Fruit fly (Drosophila melanogaster) whole organism: ENCODE results near the gene CG43689.

ENCODE experiments used
- Dll ChIP-seq: fragments of >200 bp; optimal IDR thresholded peaks from 2 replicates; lab custom pipeline; 2017
- EcR ChIP-seq, 2 experiments: fragments of >200 bp; optimal IDR thresholded peaks; 2 replicates each; lab custom pipeline; 2017; ENCODE audit warnings: missing biosample characterization in 2 of 2, missing genetic modification characterization in 2 of 2, missing genetic modification reagents in 2 of 2
- pan ChIP-seq: fragments of >200 bp; optimal IDR thresholded peaks from 2 replicates; lab custom pipeline; 2017
- psq ChIP-seq: fragments of >200 bp; optimal IDR thresholded peaks from 2 replicates; lab custom pipeline; 2017
- usp ChIP-seq: fragments of >200 bp; optimal IDR thresholded peaks from 2 replicates; lab custom pipeline; 2017; ENCODE audit warnings: missing biosample characterization, missing genetic modification characterization, mixed read lengths

DNA sequence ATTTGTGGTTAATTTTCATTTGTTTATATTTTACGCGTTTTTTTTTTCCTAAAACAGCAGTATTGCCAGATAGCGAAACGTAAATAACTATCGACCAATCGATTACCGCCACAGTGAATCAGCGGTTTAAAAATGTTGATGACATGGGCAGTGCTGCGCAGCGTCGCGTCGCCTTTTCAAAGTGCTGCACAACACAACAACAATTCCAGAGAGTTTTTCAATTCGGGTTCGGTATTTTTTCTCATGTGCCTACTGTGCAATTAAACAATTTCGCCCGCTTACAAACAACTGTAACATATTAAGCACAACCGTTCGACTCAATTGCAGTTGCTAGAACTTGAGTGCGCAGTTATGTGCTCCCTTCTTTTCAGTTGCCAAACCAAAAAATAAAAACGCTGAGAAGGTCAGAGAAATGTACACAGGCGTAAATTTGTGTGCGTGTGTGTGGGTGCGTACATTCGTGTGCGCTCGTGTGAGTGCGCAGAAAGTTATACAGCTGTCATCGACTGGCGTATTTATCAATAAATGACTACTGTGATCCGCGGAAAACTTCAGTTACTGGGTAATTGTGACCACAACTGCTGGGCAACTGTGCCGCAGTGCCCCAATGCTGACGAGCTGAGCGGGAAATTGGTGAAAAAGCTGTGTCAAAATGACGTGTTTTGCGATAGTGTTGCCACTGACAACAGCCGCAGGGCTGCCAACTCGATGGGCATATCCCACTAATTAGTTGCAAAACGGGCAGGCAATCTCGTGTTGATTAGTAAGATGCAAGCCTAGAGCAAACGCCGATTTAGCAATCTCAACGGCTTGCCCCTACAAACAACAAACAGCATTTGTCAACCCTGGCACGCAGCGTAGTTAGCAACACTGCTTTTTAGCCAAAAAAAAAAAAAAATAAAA is 41.5 kb downstream of the CG43689 start, which contains the start of the genes tyf and Tip60:
- TF ChIP-seq EcR (GFP tag; optimal IDR thresholded peaks at IDR 0.05; lab: Kevin White, UChicago) (no peak), usp (GFP tag; lab: Kevin White, UChicago) (no peak), Dll (lab: Kevin White, UChicago) (no peak), pan (lab: Kevin White, UChicago) (no peak), psq (lab: Kevin White, UChicago) (no peak)
